Worm (Caenorhabditis elegans): Measurements from ENCODE around the gene F01F1.15.

F01F1.15 gene

ce11 chrIII:5872288-5872687 lies 3.0 kb upstream of the F01F1.15 start:
- peak; percentile 42 for TF ChIP-seq rnt-1 (tag; optimal IDR thresholded peaks at IDR 0.05)
- TF ChIP-seq ztf-11 (tag; optimal IDR thresholded peaks at IDR 0.05): no peak
- peak; percentile 90 for TF ChIP-seq fkh-4 (tag; optimal IDR thresholded peaks at IDR 0.05; ENCODE audit: borderline replicate concordance)
- TF ChIP-seq lin-14 (GFP tag; optimal IDR thresholded peaks at IDR 0.05): peak; percentile 31
- peak; percentile 23 for TF ChIP-seq nhr-71 (tag; optimal IDR thresholded peaks at IDR 0.05)
- TF ChIP-seq zag-1 (tag; optimal IDR thresholded peaks at IDR 0.05): no peak
- TF ChIP-seq C04F5.9 (tag; optimal IDR thresholded peaks at IDR 0.05): no peak
- no peak for TF ChIP-seq ama-1 (optimal IDR thresholded peaks at IDR 0.05)
- no peak for TF ChIP-seq F16B12.6 (tag; optimal IDR thresholded peaks at IDR 0.05)
- TF ChIP-seq ceh-90 (tag; optimal IDR thresholded peaks at IDR 0.05): no peak
- TF ChIP-seq nhr-77 (tag; optimal IDR thresholded peaks at IDR 0.05): no peak
- TF ChIP-seq lsy-2 (tag; optimal IDR thresholded peaks at IDR 0.05): no peak
- TF ChIP-seq xbp-1 (tag; optimal IDR thresholded peaks at IDR 0.05): no peak
- TF ChIP-seq dsc-1 (tag; optimal IDR thresholded peaks at IDR 0.05): peak; percentile 98
- TF ChIP-seq ceh-63 (GFP tag; optimal IDR thresholded peaks at IDR 0.05): no peak

DNA sequence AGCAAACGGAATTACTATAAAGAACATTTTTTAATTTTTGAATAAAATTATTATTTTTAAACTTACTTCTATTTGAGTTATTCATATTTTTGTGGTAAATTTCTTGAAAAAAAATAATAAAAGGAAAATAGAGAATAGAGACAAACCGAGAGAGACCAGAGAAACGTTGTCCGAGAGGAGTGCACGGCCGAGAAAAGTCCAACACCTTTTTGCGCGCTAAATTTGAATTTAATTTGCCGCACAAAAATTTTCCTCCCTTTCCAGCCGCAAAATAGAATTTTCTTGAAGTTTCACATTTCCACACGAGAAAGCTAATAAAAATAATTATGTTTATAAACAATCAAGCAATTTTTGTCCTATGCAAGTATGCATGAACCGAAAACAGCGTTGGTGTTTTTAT lies 2.4 kb upstream of the F01F1.15 start, which contains the start of the genes F01F1.11 and F01F1.3:
F01F1.11 (minus strand) TSS at position 118 of the 400 bp plus-strand sequence.
F01F1.3 (plus strand) TSS at position 179 of the 400 bp plus-strand sequence.
- TF ChIP-seq fos-1 (tag; optimal IDR thresholded peaks at IDR 0.05) (peak; percentile 57), lin-39 (tag; optimal IDR thresholded peaks at IDR 0.05) (peak; percentile 31), unc-30 (tag; optimal IDR thresholded peaks at IDR 0.05) (no peak), dsc-1 (tag; optimal IDR thresholded peaks at IDR 0.05) (peak; percentile 59), tbx-2 (tag; optimal IDR thresholded peaks at IDR 0.05) (peak; percentile 91), elt-2 (tag; optimal IDR thresholded peaks at IDR 0.05) (peak; percentile 52), jun-1 (tag; optimal IDR thresholded peaks at IDR 0.05) (peak; percentile 72), aly-2 (tag; optimal IDR thresholded peaks at IDR 0.05) (peak; percentile 51), nhr-84 (tag; optimal IDR thresholded peaks at IDR 0.05) (no peak), fkh-8 (tag; optimal IDR thresholded peaks at IDR 0.05) (peak; percentile 83), nhr-11 (tag; optimal IDR thresholded peaks at IDR 0.05) (peak; percentile 43), nhr-12 (tag; optimal IDR thresholded peaks at IDR 0.05) (no peak), lin-14 (GFP tag; optimal IDR thresholded peaks at IDR 0.05) (peak; percentile 85), hlh-4 (tag; optimal IDR thresholded peaks at IDR 0.05) (peak; percentile 50), mep-1 (tag; optimal IDR thresholded peaks at IDR 0.05) (peak; percentile 78), aha-1 (tag; optimal IDR thresholded peaks at IDR 0.05) (no peak), pag-3 (tag; optimal IDR thresholded peaks at IDR 0.05; ENCODE audit: borderline replicate concordance, insufficient read depth) (no peak), nhr-20 (tag; optimal IDR thresholded peaks at IDR 0.05) (peak; percentile 89), unc-62 (GFP tag; optimal IDR thresholded peaks at IDR 0.05) (no peak), nhr-237 (tag; optimal IDR thresholded peaks at IDR 0.05) (no peak), ztf-4 (tag; optimal IDR thresholded peaks at IDR 0.05) (no peak), unc-86 (tag; optimal IDR thresholded peaks at IDR 0.05) (peak; percentile 79), nhr-85 (tag) (peak; percentile 96), ces-1 (GFP tag; optimal IDR thresholded peaks at IDR 0.05) (no peak), isw-1 (GFP tag; IDR thresholded peaks at IDR 0.05) (peak; percentile 78), dpl-1 (GFP tag; optimal IDR thresholded peaks at IDR 0.05) (peak; percentile 95 to 97 (median 96)), efl-1 (optimal IDR thresholded peaks at IDR 0.05) (peak; percentile 97 to 98), efl-1 (GFP tag; optimal IDR thresholded peaks at IDR 0.05 in 1 of 2) (peak; percentile 96 to 100), lin-35 (GFP tag; optimal IDR thresholded peaks at IDR 0.05) (peak; percentile 97 to 98), zip-4 (GFP tag; optimal IDR thresholded peaks at IDR 0.05) (peak; percentile 51), lir-3 (tag; optimal IDR thresholded peaks at IDR 0.05; ENCODE audit: poor library complexity) (peak; percentile 96), lin-15B (tag; optimal IDR thresholded peaks at IDR 0.05) (peak; percentile 19), nhr-71 (tag; optimal IDR thresholded peaks at IDR 0.05) (peak; percentile 92), nhr-28 (tag; optimal IDR thresholded peaks at IDR 0.05) (no peak), mef-2 (tag; optimal IDR thresholded peaks at IDR 0.05) (peak; percentile 13), pqm-1 (tag; optimal IDR thresholded peaks at IDR 0.05) (no peak), xbp-1 (tag; optimal IDR thresholded peaks at IDR 0.05) (peak; percentile 89), fkh-4 (tag; optimal IDR thresholded peaks at IDR 0.05; ENCODE audit: borderline replicate concordance) (peak; percentile 81), irx-1 (tag; optimal IDR thresholded peaks at IDR 0.05) (peak; percentile 91), swsn-7 (tag; optimal IDR thresholded peaks at IDR 0.05) (peak; percentile 89), C34B4.2 (tag; optimal IDR thresholded peaks at IDR 0.05) (no peak), ama-1 (optimal IDR thresholded peaks at IDR 0.05) (no peak), hpl-2 (GFP tag; optimal IDR thresholded peaks at IDR 0.05) (no peak), lin-13 (GFP tag; optimal IDR thresholded peaks at IDR 0.05) (peak; percentile 83)
